Worm (Caenorhabditis elegans) whole organism, L4 larva: Measurements from ENCODE around the gene atrn-1.

Experiments used
- F26F4.8 ChIP-seq: fragments of 200-800 bp; sonication (Bioruptor generic); conservative IDR thresholded peaks from 2 replicates; pipeline ENCODE4 v1.3.6; 2022; ENCODE audit warnings: missing genetic modification characterization, missing compliant biosample characterization
- aly-2 ChIP-seq: sonication (generic microtip); optimal IDR thresholded peaks from 2 replicates; lab custom pipeline; 2018; ENCODE audit warnings: missing biosample characterization, missing genetic modification characterization
- daf-8 ChIP-seq: fragments of 200-800 bp; sonication (Bioruptor generic); IDR thresholded peaks from 2 replicates; pipeline ENCODE4 v1.3.6; 2022; ENCODE audit warnings: missing genetic modification characterization, missing compliant biosample characterization
- fos-1 ChIP-seq: fragments of 150-350 bp; optimal IDR thresholded peaks from 2 replicates; lab custom pipeline; 2014; ENCODE audit warnings: missing biosample characterization, missing genetic modification characterization
- lin-13 ChIP-seq: fragments of 150-350 bp; optimal IDR thresholded peaks from 2 replicates; lab custom pipeline; 2014; ENCODE audit warnings: missing biosample characterization, missing genetic modification reagents, missing genetic modification characterization
- lin-15B ChIP-seq: fragments of 150-350 bp; sonication (generic microtip); optimal IDR thresholded peaks from 3 replicates; lab custom pipeline; 2014; ENCODE audit warnings: missing biosample characterization, missing genetic modification characterization
- lsy-2 ChIP-seq, 2 experiments: fragments of 150-350 bp in 1 of 2; sonication (generic microtip) in 1 of 2; optimal IDR thresholded peaks; 2 replicates each; lab custom pipeline; 2014 to 2017; ENCODE audit warnings: missing biosample characterization in 2 of 2, missing genetic modification characterization in 2 of 2
- mdl-1 ChIP-seq, 2 experiments: fragments of 150-350 bp in 1 of 2; sonication (generic microtip) in 1 of 2; optimal IDR thresholded peaks; 2 replicates each; lab custom pipeline; 2014 to 2017; ENCODE audit warnings: missing biosample characterization in 2 of 2, missing genetic modification characterization in 2 of 2
- mes-2 ChIP-seq: sonication (generic microtip); optimal IDR thresholded peaks from 2 replicates; lab custom pipeline; 2016; ENCODE audit warnings: missing genotype, mild to moderate bottlenecking, missing genetic modification characterization, missing compliant biosample characterization; ENCODE audit not compliant: poor library complexity, severe bottlenecking
- nhr-28 ChIP-seq: fragments of 150-350 bp; optimal IDR thresholded peaks from 2 replicates; lab custom pipeline; 2014; ENCODE audit warnings: missing biosample characterization, missing genetic modification characterization
- nhr-48 ChIP-seq: sonication (generic microtip); optimal IDR thresholded peaks from 2 replicates; lab custom pipeline; 2016; ENCODE audit warnings: mild to moderate bottlenecking, missing genetic modification characterization, missing compliant biosample characterization
- snpc-4 ChIP-seq: fragments of 150-350 bp; optimal IDR thresholded peaks from 2 replicates; lab custom pipeline; 2014; ENCODE audit warnings: missing biosample characterization, missing genetic modification characterization
- zag-1 ChIP-seq: fragments of 150-350 bp; optimal IDR thresholded peaks from 2 replicates; lab custom pipeline; 2014; ENCODE audit warnings: missing biosample characterization, missing genetic modification characterization
- ztf-11 ChIP-seq: fragments of 150-350 bp; optimal IDR thresholded peaks from 2 replicates; lab custom pipeline; 2014; ENCODE audit warnings: missing biosample characterization, missing genetic modification characterization

DNA sequence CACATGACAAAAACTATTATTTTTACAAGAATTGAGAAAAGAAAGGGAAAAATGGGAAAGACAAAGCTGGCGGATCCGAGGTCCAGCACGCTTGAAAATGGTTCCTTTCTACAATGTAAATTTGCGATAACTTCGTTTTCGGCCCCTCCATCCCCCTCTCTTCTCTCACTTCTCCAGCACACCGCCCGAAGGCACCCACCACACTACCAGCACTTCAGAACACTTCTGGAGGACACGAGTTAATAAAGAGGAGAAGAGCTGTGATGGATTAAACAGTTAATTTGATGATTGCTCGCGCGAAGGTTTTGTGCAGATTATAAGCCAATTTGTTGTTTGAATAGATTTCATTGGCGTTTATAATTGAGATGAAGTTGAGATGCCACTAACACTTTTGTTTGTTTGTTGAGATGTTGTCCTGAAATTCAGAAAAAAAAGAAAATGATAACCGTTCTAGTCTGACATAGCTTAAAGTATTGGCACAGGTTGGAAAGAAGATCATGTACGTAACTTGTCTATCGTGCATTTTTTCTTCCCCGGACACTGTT is 16.7 kb upstream of the atrn-1 start:
- TF ChIP-seq ztf-11 (tag; lab: Kevin White, UChicago) (no peak), nhr-28 (tag; lab: Kevin White, UChicago) (no peak), daf-8 (GFP tag; lab: Robert Waterston, UW) (no peak), mdl-1 (tag; optimal IDR thresholded peaks at IDR 0.05; lab: Kevin White, UChicago) (no peak), snpc-4 (tag; lab: Kevin White, UChicago) (no peak), lsy-2 (tag; optimal IDR thresholded peaks at IDR 0.05; lab: Kevin White, UChicago) (no peak), F26F4.8 (GFP tag; lab: Robert Waterston, UW) (no peak), fos-1 (tag; lab: Kevin White, UChicago) (no peak), aly-2 (tag; lab: Kevin White, UChicago) (no peak), nhr-48 (no peak), lin-15B (tag; lab: Kevin White, UChicago) (no peak), mes-2 (tag; lab: Kevin White, UChicago) (no peak), lin-13 (no peak), zag-1 (no peak)
